Fruit fly (Drosophila melanogaster) whole organism, adult: ENCODE data around the gene CG9132.
A peak's percentile ranks its signal among the peaks of the same experiment; 100 is the strongest.

ENCODE experiments used
- CG11617 ChIP-seq: fragments of 200-800 bp; sonication (Bioruptor generic); optimal IDR thresholded peaks from 2 replicates; lab custom pipeline; 2017; ENCODE audit warnings: mild to moderate bottlenecking, missing biosample characterization, missing genetic modification reagents, missing genetic modification characterization
- CG12768 ChIP-seq: fragments of 200-800 bp; sonication (Bioruptor generic); optimal IDR thresholded peaks from 2 replicates; lab custom pipeline; 2017; ENCODE audit warnings: missing biosample characterization, missing genetic modification characterization, mild to moderate bottlenecking, moderate library complexity, missing genetic modification reagents
- CG14711 ChIP-seq: fragments of 200-800 bp; sonication (Bioruptor generic); optimal IDR thresholded peaks from 2 replicates; lab custom pipeline; 2018; ENCODE audit warnings: missing biosample characterization, mild to moderate bottlenecking, missing genetic modification characterization, moderate library complexity
- CG1620 ChIP-seq: fragments of 200-800 bp; sonication (Bioruptor generic); optimal IDR thresholded peaks from 2 replicates; lab custom pipeline; 2016; ENCODE audit warnings: missing biosample characterization, missing genetic modification characterization
- CG33017 ChIP-seq: fragments of 200-800 bp; sonication (Bioruptor generic); optimal IDR thresholded peaks from 2 replicates; lab custom pipeline; 2018; ENCODE audit warnings: missing biosample characterization, mild to moderate bottlenecking, missing genetic modification characterization, moderate library complexity
- CG5204 ChIP-seq: fragments of 200-800 bp; sonication (Bioruptor generic); optimal IDR thresholded peaks from 2 replicates; lab custom pipeline; 2016; ENCODE audit warnings: missing biosample characterization, missing genetic modification characterization
- CG7045 ChIP-seq: fragments of 200-800 bp; sonication (Bioruptor generic); optimal IDR thresholded peaks from 2 replicates; lab custom pipeline; 2017; ENCODE audit warnings: missing biosample characterization, mild to moderate bottlenecking, missing genetic modification characterization
- CG7101 ChIP-seq: fragments of 200-800 bp; sonication (Bioruptor generic); optimal IDR thresholded peaks from 2 replicates; lab custom pipeline; 2018; ENCODE audit warnings: missing biosample characterization, mild to moderate bottlenecking, missing genetic modification characterization, moderate library complexity
- Clk ChIP-seq: fragments of 200-800 bp; sonication (Bioruptor generic); optimal IDR thresholded peaks from 2 replicates; lab custom pipeline; 2017; ENCODE audit warnings: missing biosample characterization, missing genetic modification characterization
- Crg-1 ChIP-seq: fragments of 200-800 bp; sonication (Bioruptor generic); optimal IDR thresholded peaks from 2 replicates; lab custom pipeline; 2016; ENCODE audit warnings: missing biosample characterization, missing genetic modification characterization
- Hr96 ChIP-seq: fragments of 200-800 bp; sonication (Bioruptor generic); optimal IDR thresholded peaks from 2 replicates; lab custom pipeline; 2016; ENCODE audit warnings: missing biosample characterization, missing genetic modification characterization
- Mnt ChIP-seq: fragments of 200-800 bp; sonication (Bioruptor generic); optimal IDR thresholded peaks from 2 replicates; lab custom pipeline; 2016; ENCODE audit warnings: missing biosample characterization, mild to moderate bottlenecking, missing genetic modification characterization
- bab1 ChIP-seq: fragments of 200-800 bp; sonication (Bioruptor generic); optimal IDR thresholded peaks from 3 replicates; lab custom pipeline; 2019; ENCODE audit warnings: missing biosample characterization, mild to moderate bottlenecking, missing genetic modification characterization, moderate library complexity
- cic ChIP-seq: fragments of 200-800 bp; sonication (Bioruptor generic); optimal IDR thresholded peaks from 2 replicates; lab custom pipeline; 2017; ENCODE audit warnings: missing biosample characterization, mild to moderate bottlenecking, missing genetic modification characterization, moderate library complexity
- cnc ChIP-seq, 2 experiments: fragments of >200 bp; optimal IDR thresholded peaks; 2 replicates each; lab custom pipeline; 2017
- kay ChIP-seq: fragments of 200-800 bp; sonication (Bioruptor generic); peaks from one replicate; lab custom pipeline; 2016; ENCODE audit warnings: missing biosample characterization, missing genetic modification characterization, borderline replicate concordance
- ovo ChIP-seq: fragments of 200-800 bp; sonication (Bioruptor generic); optimal IDR thresholded peaks from 2 replicates; lab custom pipeline; 2016; ENCODE audit warnings: missing biosample characterization, missing genetic modification characterization
- pad ChIP-seq: fragments of 200-800 bp; sonication (Bioruptor generic); optimal IDR thresholded peaks from 3 replicates; lab custom pipeline; 2017; ENCODE audit warnings: missing biosample characterization, missing genetic modification characterization, mild to moderate bottlenecking, moderate library complexity, missing genetic modification reagents
- tj ChIP-seq: fragments of 200-800 bp; sonication (Bioruptor generic); optimal IDR thresholded peaks from 3 replicates; lab custom pipeline; 2017; ENCODE audit warnings: missing biosample characterization, mild to moderate bottlenecking, missing genetic modification characterization, moderate library complexity
- toe ChIP-seq: fragments of 200-800 bp; sonication (Bioruptor generic); optimal IDR thresholded peaks from 2 replicates; lab custom pipeline; 2016; ENCODE audit warnings: missing biosample characterization, missing genetic modification characterization

The CG9132 gene

DNA sequence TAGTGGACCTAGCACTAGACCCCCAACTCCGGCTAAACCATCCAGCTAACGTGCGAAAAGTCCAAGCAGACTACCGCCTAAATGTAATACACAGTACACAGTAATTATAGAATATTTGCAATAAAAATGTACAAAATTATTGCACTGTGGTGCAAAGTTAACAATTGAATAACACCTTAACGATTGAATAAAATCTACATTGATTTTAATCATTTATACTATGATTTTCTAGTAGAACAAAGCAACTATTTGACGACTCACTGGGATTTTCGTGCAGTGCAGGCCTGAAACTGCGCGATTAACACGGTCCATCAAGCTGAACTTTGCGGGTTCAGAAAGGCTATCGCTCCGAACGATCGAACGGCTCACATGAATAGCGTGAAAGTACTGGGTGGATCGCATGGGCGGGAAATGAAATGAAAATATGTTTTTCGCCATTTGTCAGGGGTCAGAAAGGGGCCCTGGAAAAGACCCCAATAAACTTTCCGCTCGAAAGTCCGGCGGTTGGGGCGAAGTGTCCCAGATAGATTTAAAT lies 22.3 kb downstream of the CG9132 start:
- peak; percentile 48 for TF ChIP-seq kay (GFP tag; lab: Kevin White, UChicago)
- no peak for TF ChIP-seq Crg-1 (GFP tag; lab: Kevin White, UChicago)
- no peak for TF ChIP-seq Clk (GFP tag; lab: Kevin White, UChicago)

DNA sequence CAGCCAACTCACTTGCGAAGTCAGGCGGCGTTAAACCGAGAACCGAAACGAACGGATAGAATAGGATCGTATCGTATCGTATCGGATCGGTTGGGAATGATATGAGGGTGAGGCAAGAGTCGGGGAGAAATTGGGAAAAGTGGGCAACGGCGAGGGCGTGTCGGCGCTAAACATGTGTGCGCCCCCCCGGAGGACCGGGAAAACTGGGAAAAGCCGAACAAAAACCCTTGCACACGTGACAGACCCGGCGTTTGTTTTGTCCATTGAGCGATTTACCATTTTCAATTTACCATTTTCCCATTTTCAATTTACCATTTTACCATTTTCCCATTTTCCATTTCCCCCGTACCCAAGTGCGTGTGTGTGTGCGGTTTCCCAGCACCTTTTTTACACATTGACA lies 25.4 kb downstream of the CG9132 start:
- TF ChIP-seq cnc (optimal IDR thresholded peaks at IDR 0.05; lab: Kevin White, UChicago) = no peak
- TF ChIP-seq cic (GFP tag; lab: Kevin White, UChicago) = no peak
- no peak for TF ChIP-seq bab1 (GFP tag; lab: Kevin White, UChicago)
- TF ChIP-seq Hr96 = no peak
- TF ChIP-seq CG14711 (tag; lab: Kevin White, UChicago) = no peak
- TF ChIP-seq CG5204 (GFP tag; lab: Kevin White, UChicago) = no peak
- no peak for TF ChIP-seq pad
- no peak for TF ChIP-seq ovo (GFP tag; lab: Kevin White, UChicago)
- no peak for TF ChIP-seq CG33017 (tag; lab: Kevin White, UChicago)
- no peak for TF ChIP-seq CG11617 (GFP tag; lab: Kevin White, UChicago)
- no peak for TF ChIP-seq toe
- TF ChIP-seq Crg-1 (GFP tag; lab: Kevin White, UChicago) = no peak
- no peak for TF ChIP-seq Clk (GFP tag; lab: Kevin White, UChicago)
- no peak for TF ChIP-seq CG7101 (tag; lab: Kevin White, UChicago)
- TF ChIP-seq CG12768 = no peak
- no peak for TF ChIP-seq kay (GFP tag; lab: Kevin White, UChicago)
- TF ChIP-seq CG1620 (GFP tag; lab: Kevin White, UChicago) = no peak
- TF ChIP-seq CG7045 (GFP tag; lab: Kevin White, UChicago) = no peak

DNA sequence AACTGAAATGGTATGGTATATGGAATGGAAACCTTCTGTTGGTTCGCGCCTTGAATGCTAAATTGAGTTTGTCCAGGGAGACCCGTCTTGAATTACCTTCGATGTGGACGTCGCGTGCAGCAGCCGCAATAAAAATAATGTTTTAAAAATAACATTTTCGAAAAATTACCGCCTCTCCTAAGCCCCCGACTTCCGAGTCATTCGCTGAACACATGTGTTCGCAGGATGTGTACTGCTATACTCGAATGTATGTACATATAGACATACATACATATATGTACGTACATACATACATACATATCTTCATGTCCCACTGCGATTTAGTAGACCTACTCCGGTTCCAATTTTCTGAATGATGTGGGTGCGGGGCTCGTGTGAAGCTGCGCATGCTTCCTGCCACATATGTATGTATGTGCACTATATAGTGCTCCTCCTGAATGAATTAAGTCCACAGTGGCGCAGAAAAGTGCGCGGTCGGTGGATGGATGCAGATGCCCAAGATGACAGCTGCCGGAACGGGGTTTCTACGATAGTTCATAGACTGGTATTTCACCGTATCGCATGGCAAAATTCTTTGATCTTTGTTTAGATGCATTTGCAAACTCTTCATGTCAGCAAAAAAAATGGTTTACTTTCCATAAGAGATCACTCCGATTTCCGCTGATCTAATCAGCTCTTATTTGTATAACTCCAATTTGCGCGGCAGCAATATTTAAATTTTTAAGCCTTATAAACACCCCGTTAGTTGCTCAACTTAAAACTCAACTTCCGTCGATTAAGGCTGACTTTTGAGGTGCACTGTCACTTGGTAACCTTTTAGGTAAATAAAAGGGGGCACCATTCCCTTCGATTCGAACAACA lies 26.1 kb downstream of the CG9132 start:
- TF ChIP-seq CG33017 (tag; lab: Kevin White, UChicago) (no peak), Clk (GFP tag; lab: Kevin White, UChicago) (no peak), bab1 (GFP tag; lab: Kevin White, UChicago) (no peak), Hr96 (no peak), Crg-1 (GFP tag; lab: Kevin White, UChicago) (no peak), CG5204 (GFP tag; lab: Kevin White, UChicago) (no peak), cnc (optimal IDR thresholded peaks at IDR 0.05; lab: Kevin White, UChicago) (no peak), tj (GFP tag; lab: Kevin White, UChicago) (no peak), CG1620 (GFP tag; lab: Kevin White, UChicago) (no peak), cic (GFP tag; lab: Kevin White, UChicago) (no peak), CG12768 (no peak), CG14711 (tag; lab: Kevin White, UChicago) (no peak), CG11617 (GFP tag; lab: Kevin White, UChicago) (no peak), kay (GFP tag; lab: Kevin White, UChicago) (no peak), Mnt (GFP tag; lab: Kevin White, UChicago) (no peak), ovo (GFP tag; lab: Kevin White, UChicago) (no peak), CG7045 (GFP tag; lab: Kevin White, UChicago) (no peak)

DNA sequence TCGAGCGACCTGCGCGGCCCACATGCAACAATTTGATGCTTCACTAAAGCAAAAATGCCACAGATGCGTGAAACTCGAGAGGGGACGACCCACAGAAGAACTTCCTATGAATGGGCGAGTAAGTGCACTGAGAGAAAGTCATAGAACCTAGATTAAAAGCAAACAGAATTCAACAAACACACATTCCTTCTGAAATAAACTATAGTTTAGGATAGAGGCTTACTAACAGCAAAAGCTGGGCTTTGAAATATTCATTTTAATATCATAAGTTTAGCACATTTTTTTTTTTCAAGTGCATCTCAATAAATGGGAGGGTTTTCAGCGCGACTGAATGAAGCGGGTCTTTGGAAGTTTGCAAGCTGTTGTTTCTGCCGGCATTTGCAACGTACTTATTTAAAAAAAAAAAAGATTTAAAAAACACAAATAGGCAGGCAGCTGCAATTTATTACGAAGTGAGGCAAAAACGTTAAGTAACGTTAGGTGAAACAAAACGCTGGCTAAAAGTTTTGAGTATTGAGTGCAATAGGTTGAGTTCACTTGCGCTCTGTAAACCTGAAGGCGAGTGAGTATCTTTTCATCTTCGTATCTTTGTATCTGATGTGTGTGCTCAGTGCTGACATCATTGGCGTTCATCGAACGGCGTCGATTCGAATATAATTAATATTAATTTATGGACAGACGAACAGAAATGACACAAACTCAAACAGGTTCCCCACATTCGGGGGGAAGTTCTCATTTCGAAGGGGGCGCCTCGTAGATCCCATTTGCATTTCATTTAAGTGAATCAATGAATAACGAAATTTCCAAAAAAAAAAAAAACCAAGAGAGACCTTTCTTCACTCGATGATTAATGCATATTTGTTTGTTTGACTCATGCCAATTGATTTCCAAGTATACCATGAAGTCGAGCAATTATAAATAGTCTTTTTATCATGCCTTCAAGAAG lies 27.4 kb downstream of the CG9132 start:
- TF ChIP-seq CG12768 = no peak
- TF ChIP-seq CG1620 (GFP tag; lab: Kevin White, UChicago) = no peak
- TF ChIP-seq toe = no peak
- peak; percentile 9 for TF ChIP-seq CG14711 (tag; lab: Kevin White, UChicago)
- TF ChIP-seq pad = no peak
- no peak for TF ChIP-seq Clk (GFP tag; lab: Kevin White, UChicago)

DNA sequence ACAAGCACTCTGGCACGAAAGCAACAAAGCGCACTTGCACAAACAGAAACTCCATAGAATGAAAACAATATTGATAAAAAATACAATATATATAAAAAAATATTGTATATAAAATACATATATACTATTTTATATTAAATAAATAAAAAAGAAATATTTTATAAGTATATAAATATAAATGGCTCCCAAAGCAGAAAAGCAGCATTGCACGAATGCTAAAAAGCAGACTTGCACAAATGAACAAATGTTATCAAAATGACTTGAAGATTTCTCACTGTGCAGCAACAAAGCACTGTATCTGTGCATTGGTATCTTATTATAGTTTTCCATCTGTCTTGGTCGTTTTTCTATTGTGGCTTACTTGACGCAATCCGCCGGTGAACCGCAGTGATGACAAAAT lies 31.7 kb downstream of the CG9132 start:
- TF ChIP-seq tj (GFP tag; lab: Kevin White, UChicago) = no peak
- no peak for TF ChIP-seq CG5204 (GFP tag; lab: Kevin White, UChicago)
- TF ChIP-seq kay (GFP tag; lab: Kevin White, UChicago) = no peak
- TF ChIP-seq pad = no peak
- TF ChIP-seq Mnt (GFP tag; lab: Kevin White, UChicago) = no peak
- no peak for TF ChIP-seq Crg-1 (GFP tag; lab: Kevin White, UChicago)
- TF ChIP-seq toe = no peak
- no peak for TF ChIP-seq CG12768
